Fruit fly (Drosophila melanogaster): Measurements from ENCODE around the gene brv3.

brv3 gene

DNA sequence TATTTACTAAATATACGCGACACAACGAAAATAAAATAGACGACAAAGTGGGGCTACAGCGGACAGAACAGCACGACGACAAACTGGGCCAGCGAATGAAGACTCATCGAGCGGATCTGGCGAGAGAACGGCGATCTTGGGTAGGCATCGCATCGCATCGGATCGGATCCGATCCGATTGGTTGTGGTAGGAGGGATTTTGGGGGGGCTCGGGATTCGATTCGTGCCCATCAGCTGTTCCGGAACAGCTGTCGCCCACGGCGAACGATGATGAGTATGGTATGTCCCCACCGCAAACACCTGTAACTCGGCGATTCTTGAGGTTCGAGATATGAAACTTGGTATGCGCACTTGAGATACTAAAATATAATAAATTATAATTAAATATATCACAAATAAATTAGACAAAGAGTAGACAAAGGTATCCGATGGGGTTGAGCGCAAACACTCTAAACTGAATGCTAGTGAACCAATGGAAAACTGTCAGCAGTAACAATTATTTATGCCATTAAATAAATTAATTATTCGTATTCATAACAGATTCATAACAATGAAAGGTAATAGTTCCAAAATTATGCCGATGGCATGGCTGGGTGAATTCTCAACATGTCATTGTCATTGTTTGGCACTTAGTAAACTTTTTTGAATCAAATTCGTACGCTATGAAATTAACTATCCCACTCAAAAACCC is 43.9 kb downstream of the brv3 start, which contains the start of the genes Vha36-3 and AANATL7:
Vha36-3 (minus strand) TSS at position 242 of the 690 bp plus-strand sequence.
AANATL7 (plus strand) TSS at position 640 of the 690 bp plus-strand sequence.
- no peak for TF ChIP-seq ey (GFP tag; optimal IDR thresholded peaks at IDR 0.05)
- no peak for TF ChIP-seq CG32264 (GFP tag; optimal IDR thresholded peaks at IDR 0.05)
- TF ChIP-seq foxo (GFP tag; optimal IDR thresholded peaks at IDR 0.05) = no peak

Data from whole organism, wandering third instar larva.